Worm (Caenorhabditis elegans) whole organism, L2 larva: ENCODE data around the gene sru-30.

ENCODE experiments used
- C34F6.9 ChIP-seq: fragments of 150-350 bp; optimal IDR thresholded peaks from 2 replicates; lab custom pipeline; 2014; ENCODE audit warnings: missing biosample characterization, missing genetic modification characterization
- F13H6.1 ChIP-seq: sonication (generic microtip); optimal IDR thresholded peaks from 2 replicates; lab custom pipeline; 2016; ENCODE audit warnings: missing genetic modification characterization, missing compliant biosample characterization
- R02D3.7 ChIP-seq: fragments of 150-350 bp; optimal IDR thresholded peaks from 2 replicates; lab custom pipeline; 2014; ENCODE audit warnings: missing biosample characterization, missing genetic modification characterization
- Y55F3AM.14 ChIP-seq: fragments of 200-800 bp; sonication (Bioruptor generic); optimal IDR thresholded peaks from 2 replicates; lab custom pipeline; 2018; ENCODE audit warnings: mild to moderate bottlenecking, missing genetic modification characterization, missing compliant biosample characterization
- alr-1 ChIP-seq: fragments of 150-350 bp; optimal IDR thresholded peaks from 2 replicates; lab custom pipeline; 2014; ENCODE audit warnings: missing biosample characterization, missing genetic modification characterization
- aly-2 ChIP-seq: fragments of 150-350 bp; optimal IDR thresholded peaks from 2 replicates; lab custom pipeline; 2014; ENCODE audit warnings: missing biosample characterization, missing genetic modification characterization
- ama-1 ChIP-seq: fragments of 150-350 bp; optimal IDR thresholded peaks from 2 replicates; lab custom pipeline; 2018; ENCODE audit warnings: inconsistent platforms
- blmp-1 ChIP-seq: sonication (generic microtip); optimal IDR thresholded peaks from 2 replicates; lab custom pipeline; 2017; ENCODE audit warnings: missing genetic modification characterization, mild to moderate bottlenecking, missing compliant biosample characterization, antibody characterized with exemption, moderate library complexity; ENCODE audit not compliant: insufficient read depth
- ceh-82 ChIP-seq: fragments of 150-350 bp; optimal IDR thresholded peaks from 2 replicates; lab custom pipeline; 2014; ENCODE audit warnings: missing biosample characterization, missing genetic modification characterization
- crh-2 ChIP-seq: sonication (generic microtip); optimal IDR thresholded peaks from 2 replicates; lab custom pipeline; 2017; ENCODE audit warnings: missing biosample characterization, missing genetic modification characterization
- fos-1 ChIP-seq: fragments of 150-350 bp; optimal IDR thresholded peaks from 2 replicates; lab custom pipeline; 2014; ENCODE audit warnings: missing biosample characterization, missing genetic modification characterization
- lin-11 ChIP-seq: fragments of 150-350 bp; sonication (generic microtip); optimal IDR thresholded peaks from 2 replicates; lab custom pipeline; 2014; ENCODE audit warnings: missing biosample characterization, missing genetic modification characterization, inconsistent platforms, mixed read lengths
- lin-13 ChIP-seq: fragments of 150-350 bp; optimal IDR thresholded peaks from 2 replicates; lab custom pipeline; 2014; ENCODE audit warnings: missing biosample characterization, missing genetic modification reagents, missing genetic modification characterization
- lsy-2 ChIP-seq, 2 experiments: fragments of 150-350 bp in 1 of 2; sonication (generic microtip) in 1 of 2; optimal IDR thresholded peaks; 2 replicates each; lab custom pipeline; 2014 to 2017; ENCODE audit warnings: missing biosample characterization in 2 of 2, missing genetic modification characterization in 2 of 2
- mab-5 ChIP-seq: fragments of 150-350 bp; optimal IDR thresholded peaks from 2 replicates; lab custom pipeline; 2014; ENCODE audit warnings: missing biosample characterization, missing genetic modification characterization
- mbf-1 ChIP-seq: sonication (generic microtip); optimal IDR thresholded peaks from 2 replicates; lab custom pipeline; 2017; ENCODE audit warnings: missing biosample characterization, missing genetic modification characterization
- mdl-1 ChIP-seq, 2 experiments: fragments of 150-350 bp in 1 of 2; sonication (generic microtip) in 1 of 2; optimal IDR thresholded peaks; 2 replicates each; lab custom pipeline; 2017; ENCODE audit warnings: missing biosample characterization in 2 of 2, missing genetic modification characterization in 2 of 2
- nhr-129 ChIP-seq: fragments of 150-350 bp; optimal IDR thresholded peaks from 2 replicates; lab custom pipeline; 2014; ENCODE audit warnings: missing biosample characterization, missing genetic modification characterization
- nhr-21 ChIP-seq: fragments of 150-350 bp; optimal IDR thresholded peaks from 2 replicates; lab custom pipeline; 2014; ENCODE audit warnings: missing biosample characterization, missing genetic modification characterization
- nhr-23 ChIP-seq: fragments of 150-350 bp; optimal IDR thresholded peaks from 2 replicates; lab custom pipeline; 2014; ENCODE audit warnings: missing biosample characterization, missing genetic modification reagents, missing genetic modification characterization
- nhr-237 ChIP-seq: fragments of 150-350 bp; optimal IDR thresholded peaks from 2 replicates; lab custom pipeline; 2014; ENCODE audit warnings: missing biosample characterization, missing genetic modification characterization
- nhr-25 ChIP-seq: fragments of 150-350 bp; sonication (generic microtip); optimal IDR thresholded peaks from 3 replicates; lab custom pipeline; 2014; ENCODE audit warnings: missing biosample characterization, missing genetic modification characterization
- nhr-6 ChIP-seq: fragments of 150-350 bp; optimal IDR thresholded peaks from 2 replicates; lab custom pipeline; 2014; ENCODE audit warnings: missing biosample characterization, missing genetic modification characterization
- nhr-77 ChIP-seq: fragments of 150-350 bp; optimal IDR thresholded peaks from 2 replicates; lab custom pipeline; 2014; ENCODE audit warnings: missing biosample characterization, missing genetic modification characterization
- peb-1 ChIP-seq: fragments of 150-350 bp; optimal IDR thresholded peaks from 2 replicates; lab custom pipeline; 2014; ENCODE audit warnings: missing biosample characterization, missing genetic modification characterization
- skn-1 ChIP-seq: sonication (generic microtip); optimal IDR thresholded peaks from 2 replicates; lab custom pipeline; 2017; ENCODE audit warnings: missing biosample characterization, missing genetic modification characterization
- sma-9 ChIP-seq, 2 experiments: fragments of 150-350 bp in 1 of 2; sonication (generic microtip) in 1 of 2; optimal IDR thresholded peaks; 2 replicates each; lab custom pipeline; 2014 to 2016; ENCODE audit warnings: missing genetic modification characterization in 2 of 2, mild to moderate bottlenecking in 1 of 2, missing biosample characterization in 1 of 2, missing compliant biosample characterization in 1 of 2, missing genetic modification reagents in 1 of 2, moderate library complexity in 1 of 2
- unc-62 ChIP-seq: fragments of 150-350 bp; optimal IDR thresholded peaks from 2 replicates; lab custom pipeline; 2014; ENCODE audit warnings: missing biosample characterization, missing genetic modification reagents, missing genetic modification characterization
- zag-1 ChIP-seq: fragments of 150-350 bp; optimal IDR thresholded peaks from 2 replicates; lab custom pipeline; 2014; ENCODE audit warnings: missing biosample characterization, missing genetic modification characterization
- ztf-1 ChIP-seq: fragments of 200-800 bp; sonication (Bioruptor generic); conservative IDR thresholded peaks from 2 replicates; pipeline ENCODE4 v1.3.6; 2022; ENCODE audit warnings: missing genetic modification characterization, missing compliant biosample characterization

sru-30 gene

ce11 chrV:9791332-9791731 is 22.3 kb upstream of the sru-30 start, which contains the start of gene lipl-2:
Gene lipl-2 (plus strand): TSS chrV:9791567.
- no peak for TF ChIP-seq zag-1
- TF ChIP-seq fos-1 (tag; lab: Kevin White, UChicago), result peak; percentile 26
- TF ChIP-seq nhr-6, result no peak
- TF ChIP-seq crh-2 (tag; lab: Kevin White, UChicago), result peak; percentile 25
- TF ChIP-seq sma-9 (GFP tag; optimal IDR thresholded peaks at IDR 0.05; lab: Kevin White, UChicago), result peak; percentile 31
- no peak for TF ChIP-seq sma-9 (tag; optimal IDR thresholded peaks at IDR 0.05; lab: Kevin White, UChicago)

- TF ChIP-seq lin-13 (no peak), sma-9 (GFP tag; optimal IDR thresholded peaks at IDR 0.05; lab: Kevin White, UChicago) (peak; percentile 9), sma-9 (tag; optimal IDR thresholded peaks at IDR 0.05; lab: Kevin White, UChicago) (no peak)
Measured at ce11 chrV:9794997-9795396, 18.6 kb upstream of the sru-30 start.

- no peak for TF ChIP-seq ztf-1 (GFP tag; lab: Robert Waterston, UW)
- peak; percentile 20 for TF ChIP-seq lin-11
Measured at ce11 chrV:9796002-9796401, 17.6 kb upstream of the sru-30 start.

- TF ChIP-seq peb-1 (tag; lab: Kevin White, UChicago), result no peak
- no peak for TF ChIP-seq C34F6.9 (tag; lab: Kevin White, UChicago)
- no peak for TF ChIP-seq R02D3.7 (tag; lab: Kevin White, UChicago)
Measured at ce11 chrV:9796562-9796961, 17.1 kb upstream of the sru-30 start, which contains the start of gene F46B6.9. Gene F46B6.9 (plus strand): TSS chrV:9796862.

- TF ChIP-seq lsy-2 (tag; optimal IDR thresholded peaks at IDR 0.05; lab: Kevin White, UChicago) (no peak), blmp-1 (tag; lab: Kevin White, UChicago) (no peak), nhr-237 (tag; lab: Kevin White, UChicago) (no peak)
Measured at ce11 chrV:9798212-9798611, 15.4 kb upstream of the sru-30 start.

- TF ChIP-seq nhr-23 (no peak), R02D3.7 (tag; lab: Kevin White, UChicago) (no peak), mab-5 (no peak), F13H6.1 (tag; lab: Kevin White, UChicago) (no peak), alr-1 (tag; lab: Kevin White, UChicago) (no peak), nhr-21 (tag; lab: Kevin White, UChicago) (no peak), nhr-77 (tag; lab: Kevin White, UChicago) (no peak), ama-1 (no peak)
Measured at ce11 chrV:9799076-9799475, 14.6 kb upstream of the sru-30 start, which contains the start of gene F46B6.13. Gene F46B6.13 (minus strand): TSS chrV:9799176.

ce11 chrV:9801965-9802364 is 11.7 kb upstream of the sru-30 start, which contains the start of gene F46B6.10:
Gene F46B6.10 (minus strand): TSS chrV:9802065.
- TF ChIP-seq C34F6.9 (tag; lab: Kevin White, UChicago) (no peak), mbf-1 (no peak), Y55F3AM.14 (GFP tag; lab: Kevin White, UChicago) (no peak), ceh-82 (no peak), blmp-1 (tag; lab: Kevin White, UChicago) (no peak), nhr-129 (tag; lab: Kevin White, UChicago) (no peak), mdl-1 (tag; optimal IDR thresholded peaks at IDR 0.05; lab: Kevin White, UChicago) (no peak), crh-2 (tag; lab: Kevin White, UChicago) (no peak), nhr-25 (no peak), nhr-6 (no peak), sma-9 (GFP tag; optimal IDR thresholded peaks at IDR 0.05; lab: Kevin White, UChicago) (no peak), sma-9 (tag; optimal IDR thresholded peaks at IDR 0.05; lab: Kevin White, UChicago) (no peak), skn-1 (tag; lab: Kevin White, UChicago) (no peak), lin-11 (no peak), nhr-21 (tag; lab: Kevin White, UChicago) (no peak), lin-13 (no peak), aly-2 (no peak), lsy-2 (tag; optimal IDR thresholded peaks at IDR 0.05; lab: Kevin White, UChicago) (no peak), unc-62 (GFP tag; lab: Kevin White, UChicago) (no peak)
